Worm (Caenorhabditis elegans) whole organism, L2 larva: Measurements from ENCODE around the gene K07E8.6.

Experiments used
- ama-1 ChIP-seq: fragments of 150-350 bp; optimal IDR thresholded peaks from 2 replicates; lab custom pipeline; 2018; ENCODE audit warnings: inconsistent platforms
- lin-11 ChIP-seq: fragments of 150-350 bp; sonication (generic microtip); optimal IDR thresholded peaks from 2 replicates; lab custom pipeline; 2014; ENCODE audit warnings: missing biosample characterization, missing genetic modification characterization, inconsistent platforms, mixed read lengths
- lin-13 ChIP-seq: fragments of 150-350 bp; optimal IDR thresholded peaks from 2 replicates; lab custom pipeline; 2014; ENCODE audit warnings: missing biosample characterization, missing genetic modification reagents, missing genetic modification characterization
- snpc-4 ChIP-seq: fragments of 150-350 bp; optimal IDR thresholded peaks from 2 replicates; lab custom pipeline; 2014; ENCODE audit warnings: missing biosample characterization, missing genetic modification characterization
- zag-1 ChIP-seq: fragments of 150-350 bp; optimal IDR thresholded peaks from 2 replicates; lab custom pipeline; 2014; ENCODE audit warnings: missing biosample characterization, missing genetic modification characterization

DNA sequence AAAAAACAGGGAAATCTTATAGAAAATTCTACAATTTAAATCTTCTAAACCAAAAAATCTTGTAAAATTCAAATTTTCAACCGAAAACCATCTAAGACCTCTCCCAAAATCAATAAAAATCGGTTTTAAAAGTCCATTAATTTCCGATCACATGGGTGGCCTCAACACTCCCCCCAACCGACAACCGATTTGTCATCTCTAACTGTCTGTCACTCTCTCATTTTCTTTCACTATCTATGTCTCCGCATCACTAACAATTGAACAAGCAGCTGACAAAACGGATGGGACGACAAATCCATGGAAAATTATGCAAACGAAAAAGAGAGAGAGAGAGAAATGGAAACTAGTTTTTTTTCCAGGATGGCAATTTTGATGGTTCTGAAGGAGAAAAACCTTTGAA lies 36.4 kb downstream of the K07E8.6 start:
- no peak for TF ChIP-seq ama-1 (lab: Kevin White, UChicago)
- peak; percentile 84 for TF ChIP-seq snpc-4 (tag; lab: Kevin White, UChicago)
- peak; percentile 45 for TF ChIP-seq lin-13 (GFP tag; lab: Kevin White, UChicago)
- no peak for TF ChIP-seq zag-1 (tag; lab: Kevin White, UChicago)
- TF ChIP-seq lin-11 (tag; lab: Kevin White, UChicago) = no peak
